Worm (Caenorhabditis elegans) whole organism, L4 larva: Measurements from ENCODE around the gene pir-1.

Experiments
- F37D6.2 ChIP-seq: sonication (generic microtip); optimal IDR thresholded peaks from 2 replicates; lab custom pipeline; 2016; ENCODE audit warnings: mild to moderate bottlenecking, missing genetic modification characterization, missing compliant biosample characterization
- R02D3.7 ChIP-seq: fragments of 150-350 bp; sonication (generic microtip); optimal IDR thresholded peaks from 3 replicates; lab custom pipeline; 2014; ENCODE audit warnings: missing biosample characterization, missing genetic modification characterization
- T20F7.1 ChIP-seq: fragments of 200-800 bp; sonication (Bioruptor generic); optimal IDR thresholded peaks from 2 replicates; lab custom pipeline; 2018; ENCODE audit warnings: mild to moderate bottlenecking, missing genetic modification characterization, missing compliant biosample characterization
- T26A8.4 ChIP-seq: fragments of 200-800 bp; sonication (Bioruptor generic); IDR thresholded peaks from 2 replicates; pipeline ENCODE4 v1.3.6; 2022; ENCODE audit warnings: missing genetic modification characterization, missing compliant biosample characterization
- Y105C5A.15 ChIP-seq: fragments of 200-800 bp; sonication (Bioruptor generic); IDR thresholded peaks from 2 replicates; pipeline ENCODE4 v1.3.6; 2022; ENCODE audit warnings: missing genetic modification characterization, missing compliant biosample characterization
- ZK546.5 ChIP-seq, 2 experiments: sonication (generic microtip); optimal IDR thresholded peaks; 2 replicates each; lab custom pipeline; 2017; ENCODE audit warnings: missing biosample characterization in 2 of 2, missing genetic modification characterization in 2 of 2
- aha-1 ChIP-seq: fragments of 150-350 bp; peaks from one replicate; lab custom pipeline; 2014; ENCODE audit warnings: missing biosample characterization, missing genetic modification characterization
- arid-1 ChIP-seq: fragments of 200-800 bp; sonication (Bioruptor generic); conservative IDR thresholded peaks from 2 replicates; pipeline ENCODE4 v1.3.6; 2022; ENCODE audit warnings: missing genetic modification reagents, missing genetic modification characterization, missing compliant biosample characterization
- attf-4 ChIP-seq: sonication (generic microtip); optimal IDR thresholded peaks from 3 replicates; lab custom pipeline; 2017; ENCODE audit warnings: missing biosample characterization, missing genetic modification characterization
- ceh-20 ChIP-seq: fragments of 200-800 bp; sonication (Bioruptor generic); IDR thresholded peaks from 2 replicates; pipeline ENCODE4 v1.3.6; 2022; ENCODE audit warnings: missing genetic modification reagents, missing genetic modification characterization, missing compliant biosample characterization
- ceh-28 ChIP-seq: fragments of 150-350 bp; optimal IDR thresholded peaks from 2 replicates; lab custom pipeline; 2014; ENCODE audit warnings: missing biosample characterization, missing genetic modification reagents, missing genetic modification characterization
- ceh-44 ChIP-seq: fragments of 200-800 bp; sonication (Bioruptor generic); IDR thresholded peaks from 2 replicates; pipeline ENCODE4 v1.3.6; 2022; ENCODE audit warnings: missing genetic modification reagents, missing genetic modification characterization, missing compliant biosample characterization
- ceh-82 ChIP-seq: sonication (generic microtip); optimal IDR thresholded peaks from 2 replicates; lab custom pipeline; 2017; ENCODE audit warnings: missing biosample characterization, missing genetic modification characterization
- ces-1 ChIP-seq: fragments of 150-350 bp; sonication (generic microtip); optimal IDR thresholded peaks from 4 replicates; lab custom pipeline; 2014; ENCODE audit warnings: missing biosample characterization, missing genetic modification reagents, missing genetic modification characterization
- daf-12 ChIP-seq: fragments of 150-350 bp; optimal IDR thresholded peaks from 2 replicates; lab custom pipeline; 2014; ENCODE audit warnings: missing biosample characterization, missing genetic modification reagents, missing genetic modification characterization
- daf-16 ChIP-seq, 3 experiments: sonication (generic microtip); optimal IDR thresholded peaks; 2 replicates each; lab custom pipeline; 2016 to 2017; ENCODE audit warnings: missing genetic modification characterization in 3 of 3, missing genetic modification reagents in 3 of 3, mild to moderate bottlenecking in 2 of 3, missing compliant biosample characterization in 2 of 3, missing biosample characterization in 1 of 3, moderate library complexity in 1 of 3
- daf-8 ChIP-seq: fragments of 200-800 bp; sonication (Bioruptor generic); IDR thresholded peaks from 2 replicates; pipeline ENCODE4 v1.3.6; 2022; ENCODE audit warnings: missing genetic modification characterization, missing compliant biosample characterization
- dmd-6 ChIP-seq: fragments of 200-800 bp; sonication (Bioruptor generic); IDR thresholded peaks from 2 replicates; pipeline ENCODE4 v1.3.6; 2022; ENCODE audit warnings: missing genetic modification reagents, missing genetic modification characterization, missing compliant biosample characterization
- dmd-9 ChIP-seq: fragments of 200-800 bp; sonication (Bioruptor generic); IDR thresholded peaks from 2 replicates; pipeline ENCODE4 v1.3.6; 2022; ENCODE audit warnings: missing genetic modification reagents, missing genetic modification characterization, missing compliant biosample characterization
- egl-27 ChIP-seq: sonication (generic microtip); optimal IDR thresholded peaks from 3 replicates; lab custom pipeline; 2017; ENCODE audit warnings: missing biosample characterization, missing genetic modification reagents, missing genetic modification characterization
- egl-43 ChIP-seq: fragments of 200-800 bp; sonication (Bioruptor generic); IDR thresholded peaks from 2 replicates; pipeline ENCODE4 v1.3.6; 2022; ENCODE audit warnings: missing genetic modification reagents, missing genetic modification characterization, missing compliant biosample characterization
- fkh-10 ChIP-seq: fragments of 150-350 bp; optimal IDR thresholded peaks from 2 replicates; lab custom pipeline; 2014; ENCODE audit warnings: missing biosample characterization, missing genetic modification reagents, missing genetic modification characterization
- fos-1 ChIP-seq: fragments of 150-350 bp; optimal IDR thresholded peaks from 2 replicates; lab custom pipeline; 2014; ENCODE audit warnings: missing biosample characterization, missing genetic modification characterization
- gei-8 ChIP-seq: fragments of 200-800 bp; sonication (Bioruptor generic); optimal IDR thresholded peaks from 2 replicates; lab custom pipeline; 2018; ENCODE audit warnings: mild to moderate bottlenecking, missing genetic modification characterization, missing compliant biosample characterization
- jun-1 ChIP-seq: fragments of 150-350 bp; optimal IDR thresholded peaks from 2 replicates; lab custom pipeline; 2014; ENCODE audit warnings: missing biosample characterization, missing genetic modification reagents, missing genetic modification characterization
- lin-13 ChIP-seq: fragments of 150-350 bp; optimal IDR thresholded peaks from 2 replicates; lab custom pipeline; 2014; ENCODE audit warnings: missing biosample characterization, missing genetic modification reagents, missing genetic modification characterization
- lin-38 ChIP-seq: fragments of 200-800 bp; sonication (Bioruptor generic); IDR thresholded peaks from 2 replicates; pipeline ENCODE4 v1.3.6; 2022; ENCODE audit warnings: missing genetic modification reagents, missing genetic modification characterization, missing compliant biosample characterization
- lin-39 ChIP-seq: fragments of 150-350 bp; optimal IDR thresholded peaks from 2 replicates; lab custom pipeline; 2014; ENCODE audit warnings: missing biosample characterization, missing genetic modification reagents, missing genetic modification characterization
- lir-3 ChIP-seq: sonication (generic microtip); optimal IDR thresholded peaks from 2 replicates; lab custom pipeline; 2016; ENCODE audit warnings: mild to moderate bottlenecking, missing genetic modification characterization, missing compliant biosample characterization
- lsy-2 ChIP-seq, 2 experiments: fragments of 150-350 bp in 1 of 2; sonication (generic microtip) in 1 of 2; optimal IDR thresholded peaks; 2 replicates each; lab custom pipeline; 2014 to 2017; ENCODE audit warnings: missing biosample characterization in 2 of 2, missing genetic modification characterization in 2 of 2
- madf-5 ChIP-seq, 2 experiments: fragments of 200-800 bp; sonication (Bioruptor generic); IDR thresholded peaks; 2 replicates each; pipeline ENCODE4 v1.3.6; 2022; ENCODE audit warnings: missing compliant biosample characterization in 2 of 2, missing genetic modification characterization in 2 of 2
- mes-2 ChIP-seq: sonication (generic microtip); optimal IDR thresholded peaks from 2 replicates; lab custom pipeline; 2016; ENCODE audit warnings: missing genotype, mild to moderate bottlenecking, missing genetic modification characterization, missing compliant biosample characterization; ENCODE audit not compliant: poor library complexity, severe bottlenecking
- mxl-2 ChIP-seq: fragments of 200-800 bp; sonication (Bioruptor generic); conservative IDR thresholded peaks from 2 replicates; pipeline ENCODE4 v1.3.6; 2022; ENCODE audit warnings: missing genetic modification reagents, missing genetic modification characterization, missing compliant biosample characterization
- nhr-10 ChIP-seq: fragments of 150-350 bp; optimal IDR thresholded peaks from 2 replicates; lab custom pipeline; 2014; ENCODE audit warnings: missing biosample characterization, missing genetic modification characterization
- nhr-102 ChIP-seq: sonication (generic microtip); optimal IDR thresholded peaks from 2 replicates; lab custom pipeline; 2016; ENCODE audit warnings: mild to moderate bottlenecking, missing genetic modification characterization, moderate library complexity, missing compliant biosample characterization
- nhr-111 ChIP-seq: fragments of 200-800 bp; sonication (Bioruptor generic); optimal IDR thresholded peaks from 2 replicates; lab custom pipeline; 2018; ENCODE audit warnings: mild to moderate bottlenecking, missing genetic modification characterization, missing compliant biosample characterization
- nhr-42 ChIP-seq: fragments of 200-800 bp; sonication (Bioruptor generic); IDR thresholded peaks from 2 replicates; pipeline ENCODE4 v1.3.6; 2022; ENCODE audit warnings: missing genetic modification characterization, missing compliant biosample characterization
- nhr-6 ChIP-seq: fragments of 150-350 bp; optimal IDR thresholded peaks from 2 replicates; lab custom pipeline; 2014; ENCODE audit warnings: missing biosample characterization, missing genetic modification characterization
- nhr-76 ChIP-seq: fragments of 150-350 bp; optimal IDR thresholded peaks from 2 replicates; lab custom pipeline; 2014; ENCODE audit warnings: missing biosample characterization, missing genetic modification characterization
- nhr-77 ChIP-seq: fragments of 150-350 bp; optimal IDR thresholded peaks from 2 replicates; lab custom pipeline; 2014; ENCODE audit warnings: missing biosample characterization, missing genetic modification characterization
- pqm-1 ChIP-seq: sonication (generic microtip); optimal IDR thresholded peaks from 2 replicates; lab custom pipeline; 2017; ENCODE audit warnings: missing biosample characterization, missing genetic modification characterization
- rbr-2 ChIP-seq: sonication (generic microtip); optimal IDR thresholded peaks from 2 replicates; lab custom pipeline; 2016; ENCODE audit warnings: missing genotype, missing genetic modification characterization, missing compliant biosample characterization
- saeg-2 ChIP-seq: fragments of 200-800 bp; sonication (Bioruptor generic); IDR thresholded peaks from 2 replicates; pipeline ENCODE4 v1.3.6; 2022; ENCODE audit warnings: missing genetic modification reagents, missing genetic modification characterization, missing compliant biosample characterization
- set-16 ChIP-seq: fragments of 200-800 bp; sonication (Bioruptor generic); IDR thresholded peaks from 2 replicates; pipeline ENCODE4 v1.3.6; 2022; ENCODE audit warnings: missing genetic modification reagents, missing genetic modification characterization, missing compliant biosample characterization
- unc-130 ChIP-seq: sonication (generic microtip); optimal IDR thresholded peaks from 2 replicates; lab custom pipeline; 2016; ENCODE audit warnings: missing genetic modification reagents, missing genetic modification characterization, missing compliant biosample characterization
- unc-39 ChIP-seq: sonication (generic microtip); optimal IDR thresholded peaks from 2 replicates; lab custom pipeline; 2017; ENCODE audit warnings: missing biosample characterization, missing genetic modification characterization
- unc-62 ChIP-seq, 3 experiments: fragments of 150-350 bp in 1 of 3; sonication (generic microtip); optimal IDR thresholded peaks in 2 of 3; peaks in 1 of 3; 1 replicate in 1 of 3; 2 replicates in 2 of 3; lab custom pipeline; 2014 to 2017; ENCODE audit warnings: missing biosample characterization in 3 of 3, missing genetic modification characterization in 3 of 3, missing genetic modification reagents in 3 of 3, missing genotype in 1 of 3
- vab-7 ChIP-seq: fragments of 200-800 bp; sonication (Bioruptor generic); IDR thresholded peaks from 2 replicates; pipeline ENCODE4 v1.3.6; 2022; ENCODE audit warnings: missing genetic modification reagents, missing genetic modification characterization, missing compliant biosample characterization
- zag-1 ChIP-seq: fragments of 150-350 bp; optimal IDR thresholded peaks from 2 replicates; lab custom pipeline; 2014; ENCODE audit warnings: missing biosample characterization, missing genetic modification characterization
- zfp-3 ChIP-seq: fragments of 200-800 bp; sonication (Bioruptor generic); conservative IDR thresholded peaks from 2 replicates; pipeline ENCODE4 v1.3.6; 2022; ENCODE audit warnings: missing genetic modification reagents, missing genetic modification characterization, missing compliant biosample characterization
- zip-11 ChIP-seq: fragments of 200-800 bp; sonication (Bioruptor generic); IDR thresholded peaks from 2 replicates; pipeline ENCODE4 v1.3.6; 2022; ENCODE audit warnings: missing genetic modification characterization, missing compliant biosample characterization
- ztf-7 ChIP-seq: fragments of 150-350 bp; optimal IDR thresholded peaks from 2 replicates; lab custom pipeline; 2014; ENCODE audit warnings: missing biosample characterization, missing genetic modification characterization

The pir-1 gene

ce11 chrII:9169450-9169960 lies 7.6 kb upstream of the pir-1 start, which contains the start of gene dpl-1:
Gene dpl-1, plus strand, starts transcription at chrII:9169910.
- TF ChIP-seq set-16 (GFP tag; lab: Robert Waterston, UW), result no peak
- no peak for TF ChIP-seq saeg-2
- no peak for TF ChIP-seq ceh-28 (tag; lab: Kevin White, UChicago)
- TF ChIP-seq attf-4, result no peak
- TF ChIP-seq lin-13 (GFP tag; lab: Kevin White, UChicago), result no peak
- TF ChIP-seq nhr-102 (tag; lab: Kevin White, UChicago), result no peak
- TF ChIP-seq nhr-76 (tag; lab: Kevin White, UChicago), result no peak
- TF ChIP-seq unc-39, result no peak
- no peak for TF ChIP-seq Y105C5A.15 (GFP tag; lab: Robert Waterston, UW)
- no peak for TF ChIP-seq fos-1
- no peak for TF ChIP-seq daf-8
- TF ChIP-seq daf-16 (GFP tag; optimal IDR thresholded peaks at IDR 0.05; lab: Kevin White, UChicago), result no peak
- peak; percentile 43 for TF ChIP-seq daf-16 (tag; optimal IDR thresholded peaks at IDR 0.05; lab: Kevin White, UChicago)
- no peak for TF ChIP-seq ceh-20 (GFP tag; lab: Robert Waterston, UW)
- TF ChIP-seq arid-1 (GFP tag; lab: Robert Waterston, UW), result no peak
- no peak for TF ChIP-seq nhr-111 (GFP tag; lab: Kevin White, UChicago)
- TF ChIP-seq egl-27, result no peak
- TF ChIP-seq zip-11 (GFP tag; lab: Robert Waterston, UW), result no peak
- TF ChIP-seq jun-1 (tag; lab: Kevin White, UChicago), result no peak
- TF ChIP-seq ceh-44 (GFP tag; lab: Robert Waterston, UW), result no peak
- no peak for TF ChIP-seq R02D3.7 (tag; lab: Kevin White, UChicago)
- TF ChIP-seq aha-1 (tag; lab: Kevin White, UChicago), result peak; percentile 93
- peak in 1 of 2 experiments; percentile 68 for TF ChIP-seq lsy-2 (tag; optimal IDR thresholded peaks at IDR 0.05; lab: Kevin White, UChicago)
- 0 out of 2 replicates have a peak, but pooled peaks have one; percentile 24 for TF ChIP-seq lin-38 (GFP tag; lab: Robert Waterston, UW)
- no peak for TF ChIP-seq dmd-6
- no peak for TF ChIP-seq lir-3 (tag; lab: Kevin White, UChicago)
- no peak for TF ChIP-seq rbr-2
- no peak for TF ChIP-seq nhr-77 (tag; lab: Kevin White, UChicago)
- no peak for TF ChIP-seq pqm-1 (tag; lab: Kevin White, UChicago)
- TF ChIP-seq unc-62 (GFP tag; optimal IDR thresholded peaks at IDR 0.05 in 1 of 2; lab: Kevin White, UChicago), result no peak
- TF ChIP-seq unc-62 (tag; optimal IDR thresholded peaks at IDR 0.05; lab: Kevin White, UChicago), result no peak
- no peak for TF ChIP-seq ZK546.5 (tag; optimal IDR thresholded peaks at IDR 0.05; lab: Kevin White, UChicago)
- TF ChIP-seq egl-43, result no peak
- no peak for TF ChIP-seq zfp-3
- peak; percentile 96 for TF ChIP-seq T20F7.1 (GFP tag; lab: Kevin White, UChicago)
- TF ChIP-seq ztf-7 (tag; lab: Kevin White, UChicago), result peak; percentile 21
- no peak for TF ChIP-seq ces-1 (GFP tag; lab: Kevin White, UChicago)
- no peak for TF ChIP-seq F37D6.2 (tag; lab: Kevin White, UChicago)
- no peak for TF ChIP-seq vab-7 (GFP tag; lab: Robert Waterston, UW)
- TF ChIP-seq madf-5 (GFP tag; IDR thresholded peaks at IDR 0.05; lab: Robert Waterston, UW), result no peak
- TF ChIP-seq fkh-10 (GFP tag; lab: Kevin White, UChicago), result no peak
- TF ChIP-seq gei-8 (GFP tag; lab: Kevin White, UChicago), result no peak
- TF ChIP-seq T26A8.4 (GFP tag; lab: Robert Waterston, UW), result no peak
- no peak for TF ChIP-seq nhr-42 (GFP tag; lab: Robert Waterston, UW)
- TF ChIP-seq dmd-9 (GFP tag; lab: Robert Waterston, UW), result no peak
- peak; percentile 22 for TF ChIP-seq nhr-6 (tag; lab: Kevin White, UChicago)
- no peak for TF ChIP-seq nhr-10
- TF ChIP-seq unc-130 (GFP tag; lab: Kevin White, UChicago), result no peak
- peak; percentile 68 for TF ChIP-seq mes-2 (tag; lab: Kevin White, UChicago)
- no peak for TF ChIP-seq zag-1
- no peak for TF ChIP-seq daf-12 (tag; lab: Kevin White, UChicago)
- no peak for TF ChIP-seq mxl-2
- no peak for TF ChIP-seq lin-39 (tag; lab: Kevin White, UChicago)
- no peak for TF ChIP-seq ceh-82
